Worm (Caenorhabditis elegans) whole organism, early embryonic: ENCODE results near the gene H35B03.2.

Source experiments
- B0310.2 ChIP-seq: sonication (generic microtip); optimal IDR thresholded peaks from 2 replicates; lab custom pipeline; 2016; ENCODE audit warnings: mild to moderate bottlenecking, missing genetic modification characterization, missing compliant biosample characterization
- F13C5.2 ChIP-seq: sonication (generic microtip); optimal IDR thresholded peaks from 2 replicates; lab custom pipeline; 2017; ENCODE audit warnings: mild to moderate bottlenecking, missing genetic modification characterization, inconsistent platforms, missing compliant biosample characterization
- aly-1 ChIP-seq: sonication (generic microtip); optimal IDR thresholded peaks from 2 replicates; lab custom pipeline; 2016; ENCODE audit warnings: missing genetic modification characterization, missing compliant biosample characterization
- ama-1 ChIP-seq: fragments of 150-350 bp; optimal IDR thresholded peaks from 2 replicates; lab custom pipeline; 2014
- ceh-13 ChIP-seq: fragments of 200-800 bp; sonication (Bioruptor generic); optimal IDR thresholded peaks from 2 replicates; lab custom pipeline; 2018; ENCODE audit warnings: mild to moderate bottlenecking, missing genetic modification characterization, missing compliant biosample characterization
- ceh-36 ChIP-seq: sonication (generic microtip); optimal IDR thresholded peaks from 2 replicates; lab custom pipeline; 2016; ENCODE audit warnings: missing genetic modification characterization, inconsistent platforms, missing compliant biosample characterization
- ets-7 ChIP-seq: sonication (generic microtip); optimal IDR thresholded peaks from 2 replicates; lab custom pipeline; 2016; ENCODE audit warnings: missing genotype, missing genetic modification characterization, missing compliant biosample characterization
- flt-1 ChIP-seq: fragments of 200-800 bp; sonication (Bioruptor generic); IDR thresholded peaks from 2 replicates; pipeline ENCODE4 v1.3.6; 2022; ENCODE audit warnings: missing genetic modification characterization, missing compliant biosample characterization
- hmbx-1 ChIP-seq: sonication (generic microtip); optimal IDR thresholded peaks from 2 replicates; lab custom pipeline; 2016; ENCODE audit warnings: mild to moderate bottlenecking, missing genetic modification characterization, missing compliant biosample characterization
- hmg-4 ChIP-seq: fragments of 200-800 bp; sonication (Bioruptor generic); optimal IDR thresholded peaks from 2 replicates; lab custom pipeline; 2018; ENCODE audit warnings: mild to moderate bottlenecking, missing genetic modification characterization, missing compliant biosample characterization
- hnd-1 ChIP-seq: sonication (generic microtip); optimal IDR thresholded peaks from 2 replicates; lab custom pipeline; 2016; ENCODE audit warnings: missing genetic modification characterization, missing compliant biosample characterization
- pes-1 ChIP-seq: fragments of 200-800 bp; sonication (Bioruptor generic); IDR thresholded peaks from 2 replicates; pipeline ENCODE4 v1.3.6; 2022; ENCODE audit warnings: missing genetic modification reagents, missing genetic modification characterization, missing compliant biosample characterization
- scrt-1 ChIP-seq: fragments of 200-800 bp; sonication (Bioruptor generic); IDR thresholded peaks from 2 replicates; pipeline ENCODE4 v1.3.6; 2022; ENCODE audit warnings: missing genetic modification characterization, missing compliant biosample characterization
- sea-1 ChIP-seq: fragments of 200-800 bp; sonication (Bioruptor generic); conservative IDR thresholded peaks from 2 replicates; pipeline ENCODE4 v1.3.6; 2022; ENCODE audit warnings: missing genetic modification characterization, missing compliant biosample characterization
- tbx-11 ChIP-seq: fragments of 200-800 bp; sonication (Bioruptor generic); IDR thresholded peaks from 2 replicates; pipeline ENCODE4 v1.3.6; 2022; ENCODE audit warnings: missing genetic modification characterization, missing compliant biosample characterization
- tbx-37 ChIP-seq: fragments of 200-800 bp; sonication (Bioruptor generic); conservative IDR thresholded peaks from 2 replicates; pipeline ENCODE4 v1.3.6; 2022; ENCODE audit warnings: missing genetic modification reagents, missing genetic modification characterization, missing compliant biosample characterization
- tra-4 ChIP-seq: sonication (generic microtip); optimal IDR thresholded peaks from 2 replicates; lab custom pipeline; 2017; ENCODE audit warnings: missing genetic modification characterization, missing compliant biosample characterization

Gene H35B03.2

ce11 chrIV:5753253-5753652 lies 21.8 kb upstream of the H35B03.2 start:
- no peak for TF ChIP-seq tbx-37
- no peak for TF ChIP-seq ceh-36 (tag; lab: Kevin White, UChicago)
- TF ChIP-seq ceh-13, result no peak
- TF ChIP-seq scrt-1 (GFP tag; lab: Robert Waterston, UW), result no peak
- no peak for TF ChIP-seq pes-1 (GFP tag; lab: Robert Waterston, UW)
- TF ChIP-seq tra-4 (tag; lab: Kevin White, UChicago), result no peak
- TF ChIP-seq hmbx-1 (tag; lab: Kevin White, UChicago), result no peak
- no peak for TF ChIP-seq sea-1 (GFP tag; lab: Robert Waterston, UW)
- TF ChIP-seq B0310.2 (tag; lab: Kevin White, UChicago), result no peak
- TF ChIP-seq ama-1, result no peak
- TF ChIP-seq ets-7 (tag; lab: Kevin White, UChicago), result no peak
- no peak for TF ChIP-seq tbx-11 (GFP tag; lab: Robert Waterston, UW)
- TF ChIP-seq flt-1 (GFP tag; lab: Robert Waterston, UW), result no peak
- no peak for TF ChIP-seq hmg-4 (GFP tag; lab: Kevin White, UChicago)
- no peak for TF ChIP-seq aly-1 (tag; lab: Kevin White, UChicago)
- TF ChIP-seq hnd-1 (tag; lab: Kevin White, UChicago), result no peak
- no peak for TF ChIP-seq F13C5.2

ce11 chrIV:5752704-5753103 lies 21.2 kb upstream of the H35B03.2 start:
- TF ChIP-seq sea-1 (GFP tag; lab: Robert Waterston, UW) (no peak), pes-1 (GFP tag; lab: Robert Waterston, UW) (no peak), scrt-1 (GFP tag; lab: Robert Waterston, UW) (no peak), hmg-4 (GFP tag; lab: Kevin White, UChicago) (no peak), tbx-37 (no peak), B0310.2 (tag; lab: Kevin White, UChicago) (no peak), ceh-36 (tag; lab: Kevin White, UChicago) (no peak), flt-1 (GFP tag; lab: Robert Waterston, UW) (no peak), tra-4 (tag; lab: Kevin White, UChicago) (no peak), F13C5.2 (no peak), tbx-11 (GFP tag; lab: Robert Waterston, UW) (no peak), ceh-13 (no peak), ama-1 (no peak), aly-1 (tag; lab: Kevin White, UChicago) (no peak), hmbx-1 (tag; lab: Kevin White, UChicago) (no peak), hnd-1 (tag; lab: Kevin White, UChicago) (no peak), ets-7 (tag; lab: Kevin White, UChicago) (no peak)

- TF ChIP-seq hmbx-1 (tag; lab: Kevin White, UChicago) (no peak), ceh-36 (tag; lab: Kevin White, UChicago) (no peak), ceh-13 (no peak), flt-1 (GFP tag; lab: Robert Waterston, UW) (no peak), pes-1 (GFP tag; lab: Robert Waterston, UW) (no peak), sea-1 (GFP tag; lab: Robert Waterston, UW) (no peak), hmg-4 (GFP tag; lab: Kevin White, UChicago) (no peak), aly-1 (tag; lab: Kevin White, UChicago) (no peak), ama-1 (no peak), tbx-11 (GFP tag; lab: Robert Waterston, UW) (no peak), scrt-1 (GFP tag; lab: Robert Waterston, UW) (no peak), tbx-37 (no peak), F13C5.2 (no peak), B0310.2 (tag; lab: Kevin White, UChicago) (no peak)
Observed at ce11 chrIV:5751997-5752396, 20.5 kb upstream of the H35B03.2 start.

ce11 chrIV:5749874-5750273 lies 18.4 kb upstream of the H35B03.2 start:
- TF ChIP-seq hmbx-1 (tag; lab: Kevin White, UChicago), result no peak
- TF ChIP-seq pes-1 (GFP tag; lab: Robert Waterston, UW), result no peak
- TF ChIP-seq ceh-36 (tag; lab: Kevin White, UChicago), result no peak
- no peak for TF ChIP-seq scrt-1 (GFP tag; lab: Robert Waterston, UW)
- no peak for TF ChIP-seq aly-1 (tag; lab: Kevin White, UChicago)
- no peak for TF ChIP-seq ets-7 (tag; lab: Kevin White, UChicago)
- no peak for TF ChIP-seq sea-1 (GFP tag; lab: Robert Waterston, UW)

- TF ChIP-seq F13C5.2 (no peak), aly-1 (tag; lab: Kevin White, UChicago) (no peak), ceh-13 (no peak), pes-1 (GFP tag; lab: Robert Waterston, UW) (no peak), tbx-11 (GFP tag; lab: Robert Waterston, UW) (no peak), ama-1 (no peak), hnd-1 (tag; lab: Kevin White, UChicago) (no peak)
Observed at ce11 chrIV:5744114-5744513, 12.6 kb upstream of the H35B03.2 start, which contains the start of gene C45E5.1. TSS of gene C45E5.1 (plus strand) at chrIV:5744403.

- TF ChIP-seq pes-1 (GFP tag; lab: Robert Waterston, UW) (no peak), scrt-1 (GFP tag; lab: Robert Waterston, UW) (no peak), F13C5.2 (no peak), flt-1 (GFP tag; lab: Robert Waterston, UW) (no peak), sea-1 (GFP tag; lab: Robert Waterston, UW) (no peak), tbx-37 (no peak), ama-1 (no peak), hmg-4 (GFP tag; lab: Kevin White, UChicago) (no peak), tra-4 (tag; lab: Kevin White, UChicago) (no peak), hmbx-1 (tag; lab: Kevin White, UChicago) (no peak), hnd-1 (tag; lab: Kevin White, UChicago) (no peak)
Observed at ce11 chrIV:5741045-5741444, 9.6 kb upstream of the H35B03.2 start, which contains the start of gene chil-11. TSS of gene chil-11 (plus strand) at chrIV:5741345.

- TF ChIP-seq tbx-37 (no peak), hmg-4 (GFP tag; lab: Kevin White, UChicago) (no peak), ceh-13 (no peak), sea-1 (GFP tag; lab: Robert Waterston, UW) (no peak), tra-4 (tag; lab: Kevin White, UChicago) (no peak), F13C5.2 (no peak), hnd-1 (tag; lab: Kevin White, UChicago) (no peak), flt-1 (GFP tag; lab: Robert Waterston, UW) (no peak)
Observed at ce11 chrIV:5734720-5735119, 3.2 kb upstream of the H35B03.2 start, which contains the start of gene cpg-18. TSS of gene cpg-18 (plus strand) at chrIV:5735020.
